Fruit fly (Drosophila melanogaster) whole organism, adult: ENCODE data around the gene CG16888.
A peak's percentile ranks its signal among the peaks of the same experiment; 100 is the strongest.

Experiments
- CG11617 ChIP-seq: fragments of 200-800 bp; sonication (Bioruptor generic); optimal IDR thresholded peaks from 2 replicates; lab custom pipeline; 2017; ENCODE audit warnings: mild to moderate bottlenecking, missing biosample characterization, missing genetic modification reagents, missing genetic modification characterization
- CG12768 ChIP-seq: fragments of 200-800 bp; sonication (Bioruptor generic); optimal IDR thresholded peaks from 2 replicates; lab custom pipeline; 2017; ENCODE audit warnings: missing biosample characterization, missing genetic modification characterization, mild to moderate bottlenecking, moderate library complexity, missing genetic modification reagents
- CG14711 ChIP-seq: fragments of 200-800 bp; sonication (Bioruptor generic); optimal IDR thresholded peaks from 2 replicates; lab custom pipeline; 2018; ENCODE audit warnings: missing biosample characterization, mild to moderate bottlenecking, missing genetic modification characterization, moderate library complexity
- CG1620 ChIP-seq: fragments of 200-800 bp; sonication (Bioruptor generic); optimal IDR thresholded peaks from 2 replicates; lab custom pipeline; 2016; ENCODE audit warnings: missing biosample characterization, missing genetic modification characterization
- CG33017 ChIP-seq: fragments of 200-800 bp; sonication (Bioruptor generic); optimal IDR thresholded peaks from 2 replicates; lab custom pipeline; 2018; ENCODE audit warnings: missing biosample characterization, mild to moderate bottlenecking, missing genetic modification characterization, moderate library complexity
- CG5204 ChIP-seq: fragments of 200-800 bp; sonication (Bioruptor generic); optimal IDR thresholded peaks from 2 replicates; lab custom pipeline; 2016; ENCODE audit warnings: missing biosample characterization, missing genetic modification characterization
- CG7045 ChIP-seq: fragments of 200-800 bp; sonication (Bioruptor generic); optimal IDR thresholded peaks from 2 replicates; lab custom pipeline; 2017; ENCODE audit warnings: missing biosample characterization, mild to moderate bottlenecking, missing genetic modification characterization
- CG7101 ChIP-seq: fragments of 200-800 bp; sonication (Bioruptor generic); optimal IDR thresholded peaks from 2 replicates; lab custom pipeline; 2018; ENCODE audit warnings: missing biosample characterization, mild to moderate bottlenecking, missing genetic modification characterization, moderate library complexity
- Clk ChIP-seq: fragments of 200-800 bp; sonication (Bioruptor generic); optimal IDR thresholded peaks from 2 replicates; lab custom pipeline; 2017; ENCODE audit warnings: missing biosample characterization, missing genetic modification characterization
- Crg-1 ChIP-seq: fragments of 200-800 bp; sonication (Bioruptor generic); optimal IDR thresholded peaks from 2 replicates; lab custom pipeline; 2016; ENCODE audit warnings: missing biosample characterization, missing genetic modification characterization
- Hr96 ChIP-seq: fragments of 200-800 bp; sonication (Bioruptor generic); optimal IDR thresholded peaks from 2 replicates; lab custom pipeline; 2016; ENCODE audit warnings: missing biosample characterization, missing genetic modification characterization
- Mnt ChIP-seq: fragments of 200-800 bp; sonication (Bioruptor generic); optimal IDR thresholded peaks from 2 replicates; lab custom pipeline; 2016; ENCODE audit warnings: missing biosample characterization, mild to moderate bottlenecking, missing genetic modification characterization
- bab1 ChIP-seq: fragments of 200-800 bp; sonication (Bioruptor generic); optimal IDR thresholded peaks from 3 replicates; lab custom pipeline; 2019; ENCODE audit warnings: missing biosample characterization, mild to moderate bottlenecking, missing genetic modification characterization, moderate library complexity
- cic ChIP-seq: fragments of 200-800 bp; sonication (Bioruptor generic); optimal IDR thresholded peaks from 2 replicates; lab custom pipeline; 2017; ENCODE audit warnings: missing biosample characterization, mild to moderate bottlenecking, missing genetic modification characterization, moderate library complexity
- cnc ChIP-seq, 2 experiments: fragments of >200 bp; optimal IDR thresholded peaks; 2 replicates each; lab custom pipeline; 2017
- kay ChIP-seq: fragments of 200-800 bp; sonication (Bioruptor generic); peaks from one replicate; lab custom pipeline; 2016; ENCODE audit warnings: missing biosample characterization, missing genetic modification characterization, borderline replicate concordance
- ovo ChIP-seq: fragments of 200-800 bp; sonication (Bioruptor generic); optimal IDR thresholded peaks from 2 replicates; lab custom pipeline; 2016; ENCODE audit warnings: missing biosample characterization, missing genetic modification characterization
- pad ChIP-seq: fragments of 200-800 bp; sonication (Bioruptor generic); optimal IDR thresholded peaks from 3 replicates; lab custom pipeline; 2017; ENCODE audit warnings: missing biosample characterization, missing genetic modification characterization, mild to moderate bottlenecking, moderate library complexity, missing genetic modification reagents
- tj ChIP-seq: fragments of 200-800 bp; sonication (Bioruptor generic); optimal IDR thresholded peaks from 3 replicates; lab custom pipeline; 2017; ENCODE audit warnings: missing biosample characterization, mild to moderate bottlenecking, missing genetic modification characterization, moderate library complexity
- toe ChIP-seq: fragments of 200-800 bp; sonication (Bioruptor generic); optimal IDR thresholded peaks from 2 replicates; lab custom pipeline; 2016; ENCODE audit warnings: missing biosample characterization, missing genetic modification characterization

The CG16888 gene

dm6 chr2L:13842572-13842971, 29.5 kb upstream of the CG16888 start:
- no peak for TF ChIP-seq kay (GFP tag; lab: Kevin White, UChicago)
- TF ChIP-seq Mnt, result no peak
- TF ChIP-seq cnc (optimal IDR thresholded peaks at IDR 0.05; lab: Kevin White, UChicago), result no peak
- no peak for TF ChIP-seq bab1 (GFP tag; lab: Kevin White, UChicago)
- no peak for TF ChIP-seq CG14711 (tag; lab: Kevin White, UChicago)
- no peak for TF ChIP-seq CG1620 (GFP tag; lab: Kevin White, UChicago)
- no peak for TF ChIP-seq CG7101 (tag; lab: Kevin White, UChicago)
- no peak for TF ChIP-seq CG11617 (GFP tag; lab: Kevin White, UChicago)
- no peak for TF ChIP-seq CG7045 (GFP tag; lab: Kevin White, UChicago)
- TF ChIP-seq Hr96 (GFP tag; lab: Kevin White, UChicago), result no peak
- TF ChIP-seq pad, result no peak
- TF ChIP-seq Clk (GFP tag; lab: Kevin White, UChicago), result no peak
- no peak for TF ChIP-seq tj (GFP tag; lab: Kevin White, UChicago)
- no peak for TF ChIP-seq CG33017 (tag; lab: Kevin White, UChicago)
- TF ChIP-seq cic (GFP tag; lab: Kevin White, UChicago), result no peak
- no peak for TF ChIP-seq ovo (GFP tag; lab: Kevin White, UChicago)
- no peak for TF ChIP-seq CG5204 (GFP tag; lab: Kevin White, UChicago)
- TF ChIP-seq CG12768, result no peak

dm6 chr2L:13842078-13842477, 29.0 kb upstream of the CG16888 start:
- TF ChIP-seq Hr96 (GFP tag; lab: Kevin White, UChicago), result no peak
- no peak for TF ChIP-seq ovo (GFP tag; lab: Kevin White, UChicago)
- TF ChIP-seq kay (GFP tag; lab: Kevin White, UChicago), result no peak
- no peak for TF ChIP-seq toe (GFP tag; lab: Kevin White, UChicago)
- no peak for TF ChIP-seq pad
- no peak for TF ChIP-seq cnc (optimal IDR thresholded peaks at IDR 0.05; lab: Kevin White, UChicago)
- no peak for TF ChIP-seq CG33017 (tag; lab: Kevin White, UChicago)

dm6 chr2L:13841508-13841907, 28.5 kb upstream of the CG16888 start, which contains the start of gene CG33307:
CG33307 (minus strand) TSS chr2L:13841520.
- no peak for TF ChIP-seq cic (GFP tag; lab: Kevin White, UChicago)
- TF ChIP-seq Mnt, result no peak
- TF ChIP-seq tj (GFP tag; lab: Kevin White, UChicago), result no peak
- TF ChIP-seq CG7045 (GFP tag; lab: Kevin White, UChicago), result no peak

dm6 chr2L:13839744-13840151, 26.7 kb upstream of the CG16888 start:
- TF ChIP-seq bab1 (GFP tag; lab: Kevin White, UChicago) (peak; percentile 68), CG5204 (GFP tag; lab: Kevin White, UChicago) (peak; percentile 38), pad (no peak), Clk (GFP tag; lab: Kevin White, UChicago) (no peak), CG14711 (tag; lab: Kevin White, UChicago) (peak; percentile 40), CG33017 (tag; lab: Kevin White, UChicago) (peak; percentile 29), kay (GFP tag; lab: Kevin White, UChicago) (peak; percentile 81), toe (GFP tag; lab: Kevin White, UChicago) (peak; percentile 8), cnc (optimal IDR thresholded peaks at IDR 0.05; lab: Kevin White, UChicago) (no peak), CG11617 (GFP tag; lab: Kevin White, UChicago) (peak; percentile 37), CG7045 (GFP tag; lab: Kevin White, UChicago) (peak; percentile 31), CG1620 (GFP tag; lab: Kevin White, UChicago) (peak; percentile 22), CG12768 (no peak), Hr96 (GFP tag; lab: Kevin White, UChicago) (peak; percentile 2), CG7101 (tag; lab: Kevin White, UChicago) (peak; percentile 31)

DNA sequence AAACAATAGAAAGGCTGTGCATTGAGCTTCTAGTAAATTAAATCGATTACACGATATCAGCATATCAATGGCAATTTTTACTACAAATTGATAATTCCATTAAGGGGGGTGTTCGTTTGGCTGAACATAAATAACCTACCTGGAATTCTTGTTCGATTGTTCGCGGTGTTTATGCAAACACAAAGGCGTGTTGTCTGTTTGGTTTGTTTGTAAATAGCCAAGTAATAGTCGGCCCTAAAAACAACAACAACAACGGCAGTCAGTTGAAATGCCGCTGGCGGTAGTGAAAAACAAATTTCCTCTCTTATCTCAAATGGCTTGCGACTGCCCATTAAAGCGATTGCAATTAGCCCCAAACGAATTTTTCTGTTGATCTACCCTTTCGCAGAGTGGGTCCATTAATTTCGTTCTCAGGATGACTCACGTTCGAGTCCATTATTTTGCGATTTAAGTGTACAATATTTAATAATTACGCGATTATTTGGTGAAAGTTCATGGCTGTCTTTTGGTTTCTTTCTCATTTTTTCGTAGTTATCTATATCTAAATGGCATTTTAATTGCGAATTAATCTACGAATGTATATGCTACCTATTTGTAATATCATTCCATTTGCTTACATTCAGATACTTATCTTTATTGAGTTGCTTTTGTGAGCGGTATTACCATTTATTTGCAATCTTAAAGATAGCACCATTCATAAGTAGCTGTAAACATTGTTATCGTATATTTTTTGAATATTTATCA, 25.8 kb upstream of the CG16888 start:
- TF ChIP-seq CG14711 (tag; lab: Kevin White, UChicago), result no peak
- TF ChIP-seq kay (GFP tag; lab: Kevin White, UChicago), result peak; percentile 84
- peak; percentile 93 for TF ChIP-seq cic (GFP tag; lab: Kevin White, UChicago)
- no peak for TF ChIP-seq toe (GFP tag; lab: Kevin White, UChicago)
- TF ChIP-seq CG7045 (GFP tag; lab: Kevin White, UChicago), result peak; percentile 71
- peak; percentile 10 for TF ChIP-seq CG5204 (GFP tag; lab: Kevin White, UChicago)
- peak; percentile 78 for TF ChIP-seq CG33017 (tag; lab: Kevin White, UChicago)
- TF ChIP-seq Mnt, result no peak
- TF ChIP-seq bab1 (GFP tag; lab: Kevin White, UChicago), result no peak
- peak; percentile 43 for TF ChIP-seq Clk (GFP tag; lab: Kevin White, UChicago)
- TF ChIP-seq pad, result peak; percentile 32
- TF ChIP-seq CG12768, result peak; percentile 55
- TF ChIP-seq CG7101 (tag; lab: Kevin White, UChicago), result peak; percentile 50
- peak; percentile 71 for TF ChIP-seq CG11617 (GFP tag; lab: Kevin White, UChicago)
- peak; percentile 4 for TF ChIP-seq Crg-1 (GFP tag; lab: Kevin White, UChicago)

- no peak for TF ChIP-seq CG12768
- TF ChIP-seq CG1620 (GFP tag; lab: Kevin White, UChicago), result no peak
- TF ChIP-seq CG11617 (GFP tag; lab: Kevin White, UChicago), result no peak
- no peak for TF ChIP-seq CG5204 (GFP tag; lab: Kevin White, UChicago)
- no peak for TF ChIP-seq cic (GFP tag; lab: Kevin White, UChicago)
- no peak for TF ChIP-seq CG33017 (tag; lab: Kevin White, UChicago)
- no peak for TF ChIP-seq Crg-1 (GFP tag; lab: Kevin White, UChicago)
- no peak for TF ChIP-seq CG7101 (tag; lab: Kevin White, UChicago)
Observed at dm6 chr2L:13837579-13837978, 24.5 kb upstream of the CG16888 start.
